Worm (Caenorhabditis elegans) whole organism, young adult: Measurements from ENCODE around the gene srx-112.

Source experiments
- B0019.2 ChIP-seq: fragments of 200-800 bp; sonication (Bioruptor generic); conservative IDR thresholded peaks from 2 replicates; pipeline ENCODE4 v1.3.6; 2022; ENCODE audit warnings: missing genetic modification reagents, missing genetic modification characterization, missing compliant biosample characterization
- F57C9.4 ChIP-seq: sonication (generic microtip); optimal IDR thresholded peaks from 2 replicates; lab custom pipeline; 2017; ENCODE audit warnings: mild to moderate bottlenecking, missing genetic modification characterization, missing compliant biosample characterization
- aptf-3 ChIP-seq: fragments of 200-800 bp; sonication (Bioruptor generic); IDR thresholded peaks from 2 replicates; pipeline ENCODE4 v1.3.6; 2022; ENCODE audit warnings: missing genetic modification characterization, missing compliant biosample characterization
- hmg-1.2 ChIP-seq: fragments of 200-800 bp; sonication (Bioruptor generic); IDR thresholded peaks from 2 replicates; pipeline ENCODE4 v1.3.6; 2022; ENCODE audit warnings: missing genetic modification reagents, missing genetic modification characterization, missing compliant biosample characterization
- somi-1 ChIP-seq: fragments of 200-800 bp; sonication (Bioruptor generic); optimal IDR thresholded peaks from 2 replicates; lab custom pipeline; 2018; ENCODE audit warnings: mild to moderate bottlenecking, missing genetic modification characterization, missing compliant biosample characterization
- zfh-2 ChIP-seq: fragments of 200-800 bp; sonication (Bioruptor generic); conservative IDR thresholded peaks from 2 replicates; pipeline ENCODE4 v1.3.6; 2022; ENCODE audit warnings: missing genetic modification reagents, missing genetic modification characterization, missing compliant biosample characterization

DNA sequence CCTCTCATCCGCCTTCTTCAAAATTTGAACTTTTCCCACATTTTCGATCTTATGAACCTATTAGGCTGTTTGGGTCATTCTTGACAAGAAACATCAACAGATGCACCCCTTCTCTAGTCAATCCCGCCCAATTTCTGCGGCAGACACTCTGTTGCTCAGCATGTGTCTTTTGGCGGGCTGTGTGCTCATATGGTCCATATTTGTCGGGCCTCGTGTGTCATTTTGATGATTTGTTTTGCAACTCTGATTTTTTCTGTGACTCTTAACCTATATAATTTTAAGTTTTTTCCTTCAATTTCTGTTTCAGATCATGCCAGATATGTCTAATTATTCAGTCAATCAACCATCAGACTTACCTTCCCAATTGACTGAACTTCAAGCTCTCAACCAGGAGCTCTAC is 22.8 kb upstream of the srx-112 start, which contains the start of gene T24E12.13:
- TF ChIP-seq somi-1 (GFP tag; lab: Kevin White, UChicago) (no peak), aptf-3 (GFP tag; lab: Robert Waterston, UW) (no peak), hmg-1.2 (GFP tag; lab: Robert Waterston, UW) (no peak), zfh-2 (GFP tag; lab: Robert Waterston, UW) (no peak), F57C9.4 (tag; lab: Kevin White, UChicago) (no peak), B0019.2 (GFP tag; lab: Robert Waterston, UW) (no peak)
